Fruit fly (Drosophila melanogaster): ENCODE data around the gene CG11449.

CG11449 gene

DNA sequence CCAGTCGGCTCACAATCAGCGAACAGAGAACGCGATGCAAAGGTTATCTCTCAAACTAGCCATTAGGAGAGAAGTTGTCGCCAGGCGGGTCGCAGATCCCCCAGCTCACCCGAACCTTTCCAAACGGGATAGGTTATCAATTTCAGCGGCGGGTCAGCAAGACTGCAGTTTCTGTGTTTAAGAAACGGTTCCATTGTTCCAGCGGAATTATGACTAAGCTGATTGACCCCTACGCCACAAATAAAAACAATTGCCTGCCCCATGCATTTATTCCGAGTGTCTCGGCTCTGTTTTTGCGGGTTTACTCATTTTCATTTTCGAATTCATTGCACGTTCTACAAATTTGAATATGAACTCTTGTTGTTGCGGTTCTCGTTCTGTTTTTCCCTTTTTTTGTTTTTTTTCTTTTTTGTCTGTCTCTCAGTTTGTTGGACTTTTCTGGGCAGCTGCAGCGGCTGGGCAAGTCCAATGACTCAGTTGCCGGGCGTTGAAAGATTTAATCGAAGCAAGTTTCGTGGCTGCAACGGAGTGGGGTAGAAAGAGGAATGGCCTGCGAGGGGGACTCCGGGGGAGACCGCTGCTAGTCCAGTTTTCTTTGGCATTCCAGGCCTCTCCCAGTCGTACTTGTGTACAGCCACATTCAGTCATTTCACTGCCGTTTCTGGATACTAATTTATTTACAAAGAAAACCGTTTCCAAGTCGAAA is 33.4 kb upstream of the CG11449 start (continued):
- no peak for TF ChIP-seq Blimp-1 (GFP tag; optimal IDR thresholded peaks at IDR 0.05)
- no peak for TF ChIP-seq Sox102F (GFP tag; optimal IDR thresholded peaks at IDR 0.05)
- no peak for TF ChIP-seq dac (GFP tag; optimal IDR thresholded peaks at IDR 0.05)
- peak; percentile 43 for TF ChIP-seq spab (GFP tag; optimal IDR thresholded peaks at IDR 0.05)
- no peak for TF ChIP-seq vri (GFP tag; optimal IDR thresholded peaks at IDR 0.05)
- TF ChIP-seq CG8632 (GFP tag; optimal IDR thresholded peaks at IDR 0.05), result no peak
- TF ChIP-seq CG6276 (GFP tag; optimal IDR thresholded peaks at IDR 0.05), result no peak
- no peak for TF ChIP-seq fkh (GFP tag; optimal IDR thresholded peaks at IDR 0.05)

DNA sequence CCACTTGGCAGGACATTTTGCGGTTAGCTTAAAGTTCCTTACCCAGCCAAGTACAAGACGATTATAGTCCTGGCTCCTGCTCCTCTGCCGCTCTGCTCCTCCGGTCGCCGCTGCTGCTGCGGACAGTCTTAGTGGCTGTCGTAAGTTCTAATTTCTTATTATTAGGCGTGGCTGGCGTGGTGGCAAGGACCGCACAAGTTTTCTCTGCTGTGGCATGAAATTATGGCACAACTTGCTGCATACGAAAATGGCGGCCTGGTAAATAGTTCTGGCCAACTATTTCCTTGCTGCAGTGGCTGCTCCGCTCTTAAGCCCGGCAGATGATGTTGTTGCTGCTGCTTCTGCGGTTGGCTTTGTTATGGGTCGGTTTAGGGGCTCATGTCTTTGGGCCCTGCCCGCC is 29.5 kb upstream of the CG11449 start:
- no peak for TF ChIP-seq Sox15 (GFP tag; optimal IDR thresholded peaks at IDR 0.05)
- no peak for TF ChIP-seq CG6808 (GFP tag; optimal IDR thresholded peaks at IDR 0.05)
- TF ChIP-seq esn (GFP tag; optimal IDR thresholded peaks at IDR 0.05), result no peak
- TF ChIP-seq cyc (GFP tag; optimal IDR thresholded peaks at IDR 0.05), result no peak
- TF ChIP-seq Hr39 (GFP tag; optimal IDR thresholded peaks at IDR 0.05), result no peak
- no peak for TF ChIP-seq CG6854 (GFP tag; optimal IDR thresholded peaks at IDR 0.05)
- TF ChIP-seq CG8632 (GFP tag; optimal IDR thresholded peaks at IDR 0.05), result no peak
- TF ChIP-seq Sox102F (GFP tag; optimal IDR thresholded peaks at IDR 0.05), result no peak
- no peak for TF ChIP-seq CG32006 (GFP tag; optimal IDR thresholded peaks at IDR 0.05)
- no peak for TF ChIP-seq dsx (GFP tag; optimal IDR thresholded peaks at IDR 0.05; ENCODE audit: poor library complexity, severe bottlenecking)

DNA sequence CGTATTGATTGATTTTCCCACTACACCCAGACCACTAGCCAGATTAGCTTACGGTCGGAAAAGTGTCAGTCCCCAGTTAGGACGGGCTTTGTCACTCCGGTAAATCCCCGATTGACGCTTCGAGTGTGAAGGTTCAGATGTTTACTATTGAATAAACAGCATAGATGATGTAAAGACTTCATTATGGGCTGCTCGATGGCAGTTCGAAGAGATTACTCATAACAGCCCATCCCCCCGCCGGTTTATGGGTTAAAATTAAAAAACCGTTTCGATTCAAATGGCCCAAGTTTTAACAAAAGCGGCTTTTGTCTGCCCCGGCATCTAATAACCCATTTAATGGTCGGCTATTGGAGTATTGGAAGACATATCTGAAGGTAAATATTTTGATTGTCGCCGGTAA is 17.1 kb upstream of the CG11449 start:
- TF ChIP-seq ss (GFP tag; optimal IDR thresholded peaks at IDR 0.05) (no peak), net (GFP tag; optimal IDR thresholded peaks at IDR 0.05) (no peak), Sox15 (GFP tag; optimal IDR thresholded peaks at IDR 0.05) (no peak), dac (GFP tag; optimal IDR thresholded peaks at IDR 0.05) (no peak), Ets21C (GFP tag; optimal IDR thresholded peaks at IDR 0.05) (no peak), CG3919 (GFP tag; optimal IDR thresholded peaks at IDR 0.05) (no peak), CG11902 (GFP tag; optimal IDR thresholded peaks at IDR 0.05) (no peak), CG34406 (GFP tag; optimal IDR thresholded peaks at IDR 0.05) (no peak), CG8119 (GFP tag; IDR thresholded peaks at IDR 0.05) (no peak), CG1621 (tag; optimal IDR thresholded peaks at IDR 0.05) (no peak), Lpt (GFP tag; optimal IDR thresholded peaks at IDR 0.05) (no peak)

DNA sequence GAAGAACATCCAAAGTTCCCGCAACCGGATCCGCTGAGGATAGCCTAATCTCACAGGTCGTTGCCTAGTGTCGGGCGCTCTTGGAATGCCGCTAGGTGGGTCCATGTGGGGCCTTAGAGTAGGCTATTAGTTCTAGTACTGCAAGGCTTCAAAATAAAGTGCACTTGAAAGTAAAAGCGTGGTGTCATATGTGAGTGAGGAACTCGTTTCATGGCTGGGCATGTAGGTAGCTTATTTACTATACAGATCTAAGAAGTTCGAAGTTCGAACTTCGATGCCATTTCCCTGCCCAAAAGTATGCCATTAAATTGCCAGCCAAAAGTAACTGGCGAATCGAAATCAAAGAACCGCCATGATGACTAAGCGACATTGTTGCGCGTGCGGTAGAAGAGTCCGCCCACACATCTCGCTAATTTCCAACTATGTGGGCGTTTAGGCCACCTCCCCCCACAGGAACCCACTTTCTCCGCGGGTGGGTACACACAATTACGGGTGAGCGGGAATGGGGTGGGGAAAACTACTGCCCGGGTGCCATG is 1.8 kb downstream of the CG11449 start:
- TF ChIP-seq fkh (GFP tag; optimal IDR thresholded peaks at IDR 0.05), result no peak
- TF ChIP-seq Smox (GFP tag; optimal IDR thresholded peaks at IDR 0.05), result no peak
- TF ChIP-seq salr (GFP tag; optimal IDR thresholded peaks at IDR 0.05), result no peak
- TF ChIP-seq Hr39 (GFP tag; optimal IDR thresholded peaks at IDR 0.05), result no peak
- peak; percentile 96 for TF ChIP-seq dsx (GFP tag; optimal IDR thresholded peaks at IDR 0.05; ENCODE audit: poor library complexity, severe bottlenecking)

DNA sequence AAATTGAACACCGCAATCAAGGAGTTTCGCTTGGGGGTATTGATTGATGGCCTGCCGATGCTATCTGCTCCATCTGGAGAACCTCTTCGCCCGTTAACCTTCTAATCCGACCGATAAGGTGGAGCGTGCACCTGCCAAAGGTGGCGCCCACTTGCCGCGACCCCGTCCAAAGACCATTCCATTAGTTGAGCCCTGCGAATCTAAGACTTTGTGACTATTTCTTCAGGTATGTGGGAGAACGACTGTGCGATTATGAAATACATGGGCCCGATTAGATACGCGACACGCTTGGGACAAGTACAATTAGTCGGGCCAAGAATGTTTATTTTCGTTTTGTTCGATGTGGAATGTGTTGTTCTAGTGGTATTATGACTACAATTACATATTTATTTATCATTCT is 4.1 kb downstream of the CG11449 start:
- TF ChIP-seq esn (GFP tag; optimal IDR thresholded peaks at IDR 0.05) (no peak), Sox102F (GFP tag; optimal IDR thresholded peaks at IDR 0.05) (no peak), CG8119 (GFP tag; IDR thresholded peaks at IDR 0.05) (no peak), vri (GFP tag; optimal IDR thresholded peaks at IDR 0.05) (peak; percentile 51), Ets96B (tag; optimal IDR thresholded peaks at IDR 0.05) (no peak), salr (GFP tag; optimal IDR thresholded peaks at IDR 0.05) (no peak), ss (GFP tag; optimal IDR thresholded peaks at IDR 0.05) (no peak), Gug (GFP tag; IDR thresholded peaks at IDR 0.05) (no peak), CG15336 (GFP tag; IDR thresholded peaks at IDR 0.05) (no peak)
